Fruit fly (Drosophila melanogaster): ENCODE results near the gene CG31624.

CG31624 gene

DNA sequence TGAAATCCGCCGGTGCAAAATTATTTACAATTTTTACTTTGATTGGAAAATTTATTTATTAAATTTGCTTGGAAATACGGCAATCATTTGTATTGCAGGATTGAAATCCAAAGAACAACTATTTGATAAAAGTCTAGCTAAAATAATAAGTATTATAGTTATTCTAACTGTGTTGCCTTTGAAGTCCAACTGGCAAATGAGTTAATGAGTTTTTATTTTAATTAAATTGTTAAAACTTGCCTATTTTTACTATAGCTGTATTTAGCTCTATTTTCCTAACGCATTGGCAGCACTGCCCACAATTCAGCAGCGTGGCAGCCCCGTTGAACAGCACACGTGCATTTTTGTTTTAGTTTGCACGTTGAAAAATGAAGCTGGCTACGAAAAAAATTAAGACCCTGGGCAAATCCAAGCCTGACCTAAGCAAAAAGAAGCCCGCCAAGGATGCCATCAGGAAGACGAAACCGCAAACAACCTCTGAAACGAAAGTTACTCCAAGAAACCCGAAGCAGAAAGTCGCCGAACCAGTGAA is 36.8 kb downstream of the CG31624 start, which contains the start of gene Noc2 (continued):
- peak; percentile 10 for TF ChIP-seq shn (GFP tag; optimal IDR thresholded peaks at IDR 0.05)
- TF ChIP-seq lmd (GFP tag; IDR thresholded peaks at IDR 0.05) = peak; percentile 63
- TF ChIP-seq gcm (GFP tag; optimal IDR thresholded peaks at IDR 0.05) = no peak
- TF ChIP-seq CG10147 (GFP tag; optimal IDR thresholded peaks at IDR 0.05) = no peak
- TF ChIP-seq Mrtf (GFP tag; IDR thresholded peaks at IDR 0.05) = peak; percentile 42; the same call in 2 of the 3 replicates
- TF ChIP-seq Jarid2 (GFP tag; optimal IDR thresholded peaks at IDR 0.05) = no peak
- TF ChIP-seq pfk (GFP tag; optimal IDR thresholded peaks at IDR 0.05) = no peak
- TF ChIP-seq lola (GFP tag; optimal IDR thresholded peaks at IDR 0.05) = peak in 1 of 3 experiments; percentile 30
- peak; percentile 7 for TF ChIP-seq Dp (GFP tag; optimal IDR thresholded peaks at IDR 0.05)
- 0 out of 2 replicates have a peak, but pooled peaks have one; percentile 14 for TF ChIP-seq Atf6 (GFP tag; IDR thresholded peaks at IDR 0.05)
- peak; percentile 4; the same call in 1 of the 2 replicates for TF ChIP-seq amos (GFP tag; IDR thresholded peaks at IDR 0.05; ENCODE audit: partially characterized antibody)
- no peak for TF ChIP-seq CG4360 (GFP tag; IDR thresholded peaks at IDR 0.05)
- no peak for TF ChIP-seq knrl (GFP tag; IDR thresholded peaks at IDR 0.05; ENCODE audit: partially characterized antibody)
- no peak for TF ChIP-seq CG8089 (GFP tag; optimal IDR thresholded peaks at IDR 0.05)
- TF ChIP-seq CG12155 (GFP tag; optimal IDR thresholded peaks at IDR 0.05) = peak; percentile 4
- TF ChIP-seq fd3F (GFP tag; optimal IDR thresholded peaks at IDR 0.05) = peak; percentile 29
- TF ChIP-seq sens-2 (GFP tag; IDR thresholded peaks at IDR 0.05) = no peak
- TF ChIP-seq CG13624 (GFP tag; optimal IDR thresholded peaks at IDR 0.05) = no peak
- no peak for TF ChIP-seq CG3995 (GFP tag; optimal IDR thresholded peaks at IDR 0.05)
- TF ChIP-seq Gsc (GFP tag; IDR thresholded peaks at IDR 0.05) = no peak; the same call in 1 of the 2 replicates
- no peak for TF ChIP-seq Nf-YA (GFP tag; IDR thresholded peaks at IDR 0.05)
- TF ChIP-seq ranshi (GFP tag; IDR thresholded peaks at IDR 0.05) = peak; percentile 56; the same call in 1 of the 2 replicates
- TF ChIP-seq Trl (optimal IDR thresholded peaks at IDR 0.05) = no peak
- peak; percentile 2 for TF ChIP-seq Trl (GFP tag; optimal IDR thresholded peaks at IDR 0.05)
- TF ChIP-seq CG8290 (GFP tag; optimal IDR thresholded peaks at IDR 0.05) = no peak
- peak in 1 of 2 experiments; percentile 46 for TF ChIP-seq CG8290 (tag; optimal IDR thresholded peaks at IDR 0.05)
- no peak for TF ChIP-seq ERR (GFP tag; optimal IDR thresholded peaks at IDR 0.05)
- TF ChIP-seq CG3726 (GFP tag; IDR thresholded peaks at IDR 0.05) = no peak
- TF ChIP-seq hbn (GFP tag; IDR thresholded peaks at IDR 0.05; ENCODE audit: partially characterized antibody) = no peak
- no peak for TF ChIP-seq CkIIα-i1 (GFP tag; IDR thresholded peaks at IDR 0.05)
- peak; percentile 30; the same call in 1 of the 2 replicates for TF ChIP-seq CG4404 (GFP tag; IDR thresholded peaks at IDR 0.05)
- peak; percentile 96 for TF ChIP-seq dm (GFP tag; optimal IDR thresholded peaks at IDR 0.05)
- no peak for TF ChIP-seq CG13287 (GFP tag; IDR thresholded peaks at IDR 0.05; ENCODE audit: partially characterized antibody)
- no peak for TF ChIP-seq tna (GFP tag; IDR thresholded peaks at IDR 0.05; ENCODE audit: partially characterized antibody)
- peak; percentile 61 for TF ChIP-seq Ptx1 (GFP tag; IDR thresholded peaks at IDR 0.05)
- no peak for TF ChIP-seq gro (GFP tag; optimal IDR thresholded peaks at IDR 0.05)
- TF ChIP-seq trh (GFP tag; optimal IDR thresholded peaks at IDR 0.05) = no peak
- TF ChIP-seq CG18476 (GFP tag; optimal IDR thresholded peaks at IDR 0.05) = no peak
- TF ChIP-seq NC2α (GFP tag; optimal IDR thresholded peaks at IDR 0.05) = no peak
- TF ChIP-seq nerfin-1 (tag; optimal IDR thresholded peaks at IDR 0.05) = no peak
- TF ChIP-seq croc (GFP tag; conservative IDR thresholded peaks at IDR 0.05) = no peak
- 0 out of 3 replicates have a peak, but pooled peaks have one; percentile 40 for TF ChIP-seq ci (GFP tag; IDR thresholded peaks at IDR 0.05)
- no peak for TF ChIP-seq HLH4C (GFP tag; IDR thresholded peaks at IDR 0.05; ENCODE audit: partially characterized antibody)
- TF ChIP-seq CG12769 (tag; optimal IDR thresholded peaks at IDR 0.05) = peak; percentile 6
- peak; percentile 43 for TF ChIP-seq esg (GFP tag; conservative IDR thresholded peaks at IDR 0.05)
- TF ChIP-seq sug (tag; optimal IDR thresholded peaks at IDR 0.05) = peak; percentile 40
- TF ChIP-seq Blimp-1 (GFP tag; optimal IDR thresholded peaks at IDR 0.05) = peak; percentile 32
- no peak for TF ChIP-seq sim (GFP tag; IDR thresholded peaks at IDR 0.05)
- TF ChIP-seq ac (GFP tag; optimal IDR thresholded peaks at IDR 0.05) = no peak
- peak; percentile 46 for TF ChIP-seq cwo (GFP tag; optimal IDR thresholded peaks at IDR 0.05)
- TF ChIP-seq grau (tag; optimal IDR thresholded peaks at IDR 0.05) = peak; percentile 56
